Worm (Caenorhabditis elegans) whole organism, L1 larva: ENCODE results near the gene peb-1.

ENCODE experiments used
- ceh-90 ChIP-seq: sonication (generic microtip); optimal IDR thresholded peaks from 2 replicates; lab custom pipeline; 2016; ENCODE audit warnings: missing genetic modification characterization, missing compliant biosample characterization
- grh-1 ChIP-seq: fragments of 200-800 bp; sonication (Bioruptor generic); IDR thresholded peaks from 2 replicates; pipeline ENCODE4 v1.3.6; 2022; ENCODE audit warnings: missing genetic modification reagents, missing genetic modification characterization, missing compliant biosample characterization
- jun-1 ChIP-seq: fragments of 150-350 bp; optimal IDR thresholded peaks from 2 replicates; lab custom pipeline; 2014; ENCODE audit warnings: missing biosample characterization, missing genetic modification reagents, missing genetic modification characterization
- lin-15B ChIP-seq: fragments of 150-350 bp; sonication (generic microtip); optimal IDR thresholded peaks from 3 replicates; lab custom pipeline; 2014; ENCODE audit warnings: missing biosample characterization, missing genetic modification characterization
- lsy-2 ChIP-seq, 2 experiments: fragments of 150-350 bp; optimal IDR thresholded peaks; 2 replicates each; lab custom pipeline; 2014; ENCODE audit warnings: missing biosample characterization in 2 of 2, missing genetic modification characterization in 2 of 2
- nhr-28 ChIP-seq: fragments of 150-350 bp; optimal IDR thresholded peaks from 2 replicates; lab custom pipeline; 2014; ENCODE audit warnings: missing biosample characterization, missing genetic modification characterization
- pax-3 ChIP-seq: fragments of 200-800 bp; sonication (Bioruptor generic); optimal IDR thresholded peaks from 2 replicates; lab custom pipeline; 2018; ENCODE audit warnings: mild to moderate bottlenecking, missing genetic modification characterization, moderate library complexity, missing compliant biosample characterization
- skn-1 ChIP-seq: fragments of 150-350 bp; optimal IDR thresholded peaks from 2 replicates; lab custom pipeline; 2014; ENCODE audit warnings: missing biosample characterization, missing genetic modification characterization

ce11 chrX:2267956-2268355 is 57.1 kb downstream of the peb-1 start, which contains the start of gene AH9.6:
- TF ChIP-seq grh-1, result no peak
- TF ChIP-seq skn-1 (tag; lab: Kevin White, UChicago), result no peak
- TF ChIP-seq lin-15B, result no peak
- no peak for TF ChIP-seq ceh-90
- no peak for TF ChIP-seq lsy-2 (tag; optimal IDR thresholded peaks at IDR 0.05; lab: Kevin White, UChicago)
- no peak for TF ChIP-seq jun-1 (tag; lab: Kevin White, UChicago)
- TF ChIP-seq pax-3 (tag; lab: Kevin White, UChicago), result no peak
- TF ChIP-seq nhr-28 (tag; lab: Kevin White, UChicago), result no peak
